Worm (Caenorhabditis elegans): ENCODE data around the gene ZC116.5.

Gene ZC116.5

ce11 chrV:12612118-12612517 lies 3.4 kb upstream of the ZC116.5 start, which contains the start of gene cyc-2.2:
TSS of gene cyc-2.2 (minus strand) at chrV:12612218.
- TF ChIP-seq lin-32 (GFP tag; optimal IDR thresholded peaks at IDR 0.05), result no peak
- no peak for TF ChIP-seq unc-120 (tag; optimal IDR thresholded peaks at IDR 0.05; ENCODE audit: poor library complexity, severe bottlenecking)
- TF ChIP-seq mls-2 (tag; optimal IDR thresholded peaks at IDR 0.05), result no peak
- no peak for TF ChIP-seq nhr-76 (tag; optimal IDR thresholded peaks at IDR 0.05)

ce11 chrV:12611029-12611428 lies 2.3 kb upstream of the ZC116.5 start, which contains the start of gene cubn-1:
TSS of gene cubn-1 (plus strand) at chrV:12611329.
- TF ChIP-seq lin-13 (tag; optimal IDR thresholded peaks at IDR 0.05) (no peak), unc-120 (tag; optimal IDR thresholded peaks at IDR 0.05; ENCODE audit: poor library complexity, severe bottlenecking) (no peak), unc-39 (tag; optimal IDR thresholded peaks at IDR 0.05) (no peak), pha-4 (tag; optimal IDR thresholded peaks at IDR 0.05) (no peak), tbx-8 (GFP tag; optimal IDR thresholded peaks at IDR 0.05) (no peak), unc-62 (GFP tag; optimal IDR thresholded peaks at IDR 0.05) (no peak), hlh-1 (tag; optimal IDR thresholded peaks at IDR 0.05) (no peak), nhr-237 (tag; optimal IDR thresholded peaks at IDR 0.05) (no peak), drap-1 (GFP tag; optimal IDR thresholded peaks at IDR 0.05) (no peak), elt-3 (tag; optimal IDR thresholded peaks at IDR 0.05) (no peak), blmp-1 (tag; optimal IDR thresholded peaks at IDR 0.05) (no peak), ceh-83 (GFP tag; optimal IDR thresholded peaks at IDR 0.05) (no peak), ham-2 (GFP tag; optimal IDR thresholded peaks at IDR 0.05) (no peak), nhr-2 (tag; optimal IDR thresholded peaks at IDR 0.05) (no peak), lin-32 (GFP tag; optimal IDR thresholded peaks at IDR 0.05) (no peak), elt-1 (tag; optimal IDR thresholded peaks at IDR 0.05; ENCODE audit: borderline replicate concordance, insufficient read depth) (no peak), flh-1 (GFP tag; optimal IDR thresholded peaks at IDR 0.05) (no peak)

ce11 chrV:12609526-12609925 lies 769 bp upstream of the ZC116.5 start, which contains the start of gene ZC116.1:
TSS of gene ZC116.1 (plus strand) at chrV:12609826.
- no peak for TF ChIP-seq lin-32 (GFP tag; optimal IDR thresholded peaks at IDR 0.05)
- no peak for TF ChIP-seq ceh-83 (GFP tag; optimal IDR thresholded peaks at IDR 0.05)
- TF ChIP-seq sptf-1 (tag; optimal IDR thresholded peaks at IDR 0.05), result no peak
- no peak for TF ChIP-seq sem-2 (GFP tag; optimal IDR thresholded peaks at IDR 0.05)
- TF ChIP-seq flh-1 (GFP tag; optimal IDR thresholded peaks at IDR 0.05), result no peak
- no peak for TF ChIP-seq elt-3 (tag; optimal IDR thresholded peaks at IDR 0.05)
- no peak for TF ChIP-seq zip-8 (tag; optimal IDR thresholded peaks at IDR 0.05)
- no peak for TF ChIP-seq lin-13 (tag; optimal IDR thresholded peaks at IDR 0.05)
- TF ChIP-seq nhr-2 (tag; optimal IDR thresholded peaks at IDR 0.05), result no peak
- no peak for TF ChIP-seq mep-1 (tag; optimal IDR thresholded peaks at IDR 0.05)
- no peak for TF ChIP-seq elt-1 (tag; optimal IDR thresholded peaks at IDR 0.05; ENCODE audit: borderline replicate concordance, insufficient read depth)
- no peak for TF ChIP-seq lsy-2 (tag; optimal IDR thresholded peaks at IDR 0.05)
- TF ChIP-seq tbx-8 (GFP tag; optimal IDR thresholded peaks at IDR 0.05), result no peak
- no peak for TF ChIP-seq snpc-4 (tag; optimal IDR thresholded peaks at IDR 0.05)
- TF ChIP-seq pha-4 (tag; optimal IDR thresholded peaks at IDR 0.05), result no peak

- TF ChIP-seq nhr-76 (tag; optimal IDR thresholded peaks at IDR 0.05), result no peak
- TF ChIP-seq sem-2 (GFP tag; optimal IDR thresholded peaks at IDR 0.05), result no peak
- TF ChIP-seq hlh-1 (tag; optimal IDR thresholded peaks at IDR 0.05), result no peak
- TF ChIP-seq ces-1 (GFP tag; optimal IDR thresholded peaks at IDR 0.05), result no peak
- TF ChIP-seq tbx-8 (GFP tag; optimal IDR thresholded peaks at IDR 0.05), result no peak
- no peak for TF ChIP-seq snpc-4 (tag; optimal IDR thresholded peaks at IDR 0.05)
- TF ChIP-seq flh-1 (GFP tag; optimal IDR thresholded peaks at IDR 0.05), result no peak
- no peak for TF ChIP-seq blmp-1 (tag; optimal IDR thresholded peaks at IDR 0.05)
- TF ChIP-seq unc-39 (tag; optimal IDR thresholded peaks at IDR 0.05), result no peak
- no peak for TF ChIP-seq drap-1 (GFP tag; optimal IDR thresholded peaks at IDR 0.05)
- no peak for TF ChIP-seq M03D4.4 (tag; optimal IDR thresholded peaks at IDR 0.05)
- no peak for TF ChIP-seq unc-120 (tag; optimal IDR thresholded peaks at IDR 0.05; ENCODE audit: poor library complexity, severe bottlenecking)
- TF ChIP-seq elt-1 (tag; optimal IDR thresholded peaks at IDR 0.05; ENCODE audit: borderline replicate concordance, insufficient read depth), result no peak
These were observed 1.6 kb downstream of the ZC116.5 start, which contains the start of gene erg-28 for ce11 chrV:12607113-12607512. TSS of gene erg-28 (plus strand) at chrV:12607413.

- TF ChIP-seq lin-13 (tag; optimal IDR thresholded peaks at IDR 0.05), result no peak
- no peak for TF ChIP-seq elt-3 (tag; optimal IDR thresholded peaks at IDR 0.05)
- TF ChIP-seq ceh-39 (tag; optimal IDR thresholded peaks at IDR 0.05), result no peak
- no peak for TF ChIP-seq ceh-43 (GFP tag; optimal IDR thresholded peaks at IDR 0.05)
- TF ChIP-seq unc-62 (GFP tag; optimal IDR thresholded peaks at IDR 0.05), result no peak
These were observed 6.9 kb downstream of the ZC116.5 start for ce11 chrV:12601835-12602234.
